Worm (Caenorhabditis elegans) whole organism, L2 larva: ENCODE results near the gene F36H1.3.

Experiments
- ama-1 ChIP-seq: fragments of 150-350 bp; optimal IDR thresholded peaks from 2 replicates; lab custom pipeline; 2018; ENCODE audit warnings: inconsistent platforms
- dmd-4 ChIP-seq: sonication (generic microtip); optimal IDR thresholded peaks from 2 replicates; lab custom pipeline; 2017; ENCODE audit warnings: missing biosample characterization, missing genetic modification characterization
- elt-3 ChIP-seq: sonication (generic microtip); optimal IDR thresholded peaks from 2 replicates; lab custom pipeline; 2017; ENCODE audit warnings: missing biosample characterization, missing genetic modification characterization
- fos-1 ChIP-seq: fragments of 150-350 bp; optimal IDR thresholded peaks from 2 replicates; lab custom pipeline; 2014; ENCODE audit warnings: missing biosample characterization, missing genetic modification characterization
- nhr-12 ChIP-seq: fragments of 150-350 bp; optimal IDR thresholded peaks from 2 replicates; lab custom pipeline; 2014; ENCODE audit warnings: missing biosample characterization, missing genetic modification characterization
- sma-3 ChIP-seq: sonication (generic microtip); optimal IDR thresholded peaks from 2 replicates; lab custom pipeline; 2016; ENCODE audit warnings: missing genetic modification reagents, missing genetic modification characterization, missing compliant biosample characterization

ce11 chrIV:11083609-11084008 is 33.7 kb downstream of the F36H1.3 start, which contains the start of gene klc-1:
- TF ChIP-seq dmd-4 (tag; lab: Kevin White, UChicago) (no peak), nhr-12 (no peak), fos-1 (tag; lab: Kevin White, UChicago) (no peak), sma-3 (GFP tag; lab: Kevin White, UChicago) (no peak), ama-1 (lab: Kevin White, UChicago) (no peak), elt-3 (tag; lab: Kevin White, UChicago) (no peak)
